Fruit fly (Drosophila melanogaster) whole organism, wandering third instar larva: ENCODE data around the gene CG13893.

Experiments used
- Abd-B ChIP-seq: fragments of >200 bp; optimal IDR thresholded peaks from 2 replicates; lab custom pipeline; 2017; ENCODE audit warnings: missing biosample characterization, missing genetic modification characterization
- CG9705 ChIP-seq: fragments of 200-800 bp; sonication (Bioruptor generic); optimal IDR thresholded peaks from 2 replicates; lab custom pipeline; 2018; ENCODE audit warnings: missing biosample characterization, mild to moderate bottlenecking, missing genetic modification characterization
- Hnf4 ChIP-seq: fragments of 200-800 bp; sonication (Bioruptor generic); optimal IDR thresholded peaks from 2 replicates; lab custom pipeline; 2016; ENCODE audit warnings: missing biosample characterization, mild to moderate bottlenecking, missing genetic modification characterization
- h ChIP-seq: fragments of 200-800 bp; sonication (Bioruptor generic); optimal IDR thresholded peaks from 3 replicates; lab custom pipeline; 2016; ENCODE audit warnings: missing biosample characterization, mild to moderate bottlenecking, missing genetic modification characterization
- jim ChIP-seq: fragments of 175-275, 200-325 bp; sonication (Bioruptor generic); optimal IDR thresholded peaks from 2 replicates; lab custom pipeline; 2016; ENCODE audit warnings: missing biosample characterization, mild to moderate bottlenecking, missing genetic modification characterization
- lola ChIP-seq: fragments of >200 bp; optimal IDR thresholded peaks from 2 replicates; lab custom pipeline; 2017; ENCODE audit warnings: missing biosample characterization, missing genetic modification characterization
- pan ChIP-seq: fragments of >200 bp; optimal IDR thresholded peaks from 2 replicates; lab custom pipeline; 2017
- rgr ChIP-seq: fragments of 200-800 bp; sonication (Bioruptor generic); optimal IDR thresholded peaks from 3 replicates; lab custom pipeline; 2016; ENCODE audit warnings: missing biosample characterization, mild to moderate bottlenecking, missing genetic modification characterization

DNA sequence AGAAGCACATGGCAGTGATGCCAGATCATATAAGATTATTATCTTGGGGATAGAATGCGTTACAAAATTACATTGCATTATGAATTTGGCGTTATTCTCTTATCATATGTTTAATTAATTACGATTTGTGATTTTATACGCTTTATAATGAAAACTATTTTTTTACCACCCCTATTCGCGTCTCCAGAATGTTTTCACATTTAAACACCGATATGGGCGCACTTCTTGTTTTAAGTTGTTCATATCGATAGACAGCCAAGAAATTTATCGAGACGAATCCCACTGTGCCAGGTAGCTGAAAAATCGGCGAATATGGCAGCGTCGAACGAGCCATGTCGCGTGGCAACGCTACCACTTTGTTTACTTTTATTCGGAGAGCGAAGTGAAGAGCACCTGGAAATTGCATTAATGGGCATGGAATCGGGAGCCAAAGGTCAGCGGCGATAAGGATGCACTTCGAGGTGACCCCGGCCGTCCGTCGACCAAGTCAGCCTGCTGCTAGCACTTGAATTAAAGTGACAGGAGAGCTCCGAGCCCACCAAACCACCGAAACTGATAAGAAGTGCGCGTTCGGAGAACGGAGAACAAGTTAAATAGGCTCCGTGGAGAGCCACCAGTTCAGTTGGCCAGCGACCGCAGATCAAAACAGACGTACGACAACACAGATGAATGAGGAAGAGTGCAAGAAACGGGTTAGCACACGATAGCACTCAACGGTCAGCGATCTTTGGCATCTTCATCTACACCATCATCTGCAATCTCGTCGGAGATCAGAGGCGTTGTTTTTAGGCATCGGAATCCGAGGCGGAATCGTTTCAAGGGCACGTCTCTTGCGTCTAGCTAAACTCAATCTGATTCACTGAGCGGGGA is 44.6 kb upstream of the CG13893 start, which contains the start of gene Gale:
- TF ChIP-seq lola (GFP tag; lab: Kevin White, UChicago) (no peak), pan (lab: Kevin White, UChicago) (no peak), jim (no peak), Abd-B (GFP tag; lab: Kevin White, UChicago) (no peak), CG9705 (GFP tag; lab: Kevin White, UChicago) (no peak), rgr (GFP tag; lab: Kevin White, UChicago) (no peak), Hnf4 (no peak), h (GFP tag; lab: Kevin White, UChicago) (no peak)
